Worm (Caenorhabditis elegans) whole organism, young adult: Measurements from ENCODE around the gene ceh-48.

Source experiments
- B0261.1 ChIP-seq: sonication (generic microtip); optimal IDR thresholded peaks from 2 replicates; lab custom pipeline; 2016; ENCODE audit warnings: mild to moderate bottlenecking, missing genetic modification characterization, moderate library complexity, missing compliant biosample characterization
- C06A6.2 ChIP-seq: fragments of 200-800 bp; sonication (Bioruptor generic); conservative IDR thresholded peaks from 2 replicates; pipeline ENCODE4 v1.3.6; 2022; ENCODE audit warnings: missing genetic modification characterization, missing compliant biosample characterization
- C17E4.6 ChIP-seq: fragments of 200-800 bp; sonication (Bioruptor generic); IDR thresholded peaks from 2 replicates; pipeline ENCODE4 v1.3.6; 2022; ENCODE audit warnings: missing genetic modification reagents, missing genetic modification characterization, missing compliant biosample characterization
- F10E7.11 ChIP-seq: sonication (generic microtip); optimal IDR thresholded peaks from 2 replicates; lab custom pipeline; 2017; ENCODE audit warnings: mild to moderate bottlenecking, missing genetic modification characterization, moderate library complexity, missing compliant biosample characterization
- F23B12.7 ChIP-seq: sonication (generic microtip); optimal IDR thresholded peaks from 2 replicates; lab custom pipeline; 2017; ENCODE audit warnings: missing genetic modification characterization, mild to moderate bottlenecking, missing compliant biosample characterization, antibody characterized with exemption, moderate library complexity; ENCODE audit not compliant: insufficient read depth
- F39B2.1 ChIP-seq: fragments of 200-800 bp; sonication (Bioruptor generic); IDR thresholded peaks from 2 replicates; pipeline ENCODE4 v1.3.6; 2022; ENCODE audit warnings: missing genetic modification reagents, missing genetic modification characterization, missing compliant biosample characterization
- F52B5.7 ChIP-seq: sonication (generic microtip); optimal IDR thresholded peaks from 2 replicates; lab custom pipeline; 2016; ENCODE audit warnings: mild to moderate bottlenecking, missing genetic modification characterization, missing compliant biosample characterization
- F55B11.4 ChIP-seq: sonication (generic microtip); optimal IDR thresholded peaks from 2 replicates; lab custom pipeline; 2016; ENCODE audit warnings: missing compliant biosample characterization, missing genetic modification characterization, borderline replicate concordance; ENCODE audit not compliant: insufficient read depth
- F57C9.4 ChIP-seq: sonication (generic microtip); optimal IDR thresholded peaks from 2 replicates; lab custom pipeline; 2017; ENCODE audit warnings: mild to moderate bottlenecking, missing genetic modification characterization, missing compliant biosample characterization
- T07F8.4 ChIP-seq: sonication (generic microtip); optimal IDR thresholded peaks from 2 replicates; lab custom pipeline; 2016; ENCODE audit warnings: mild to moderate bottlenecking, missing genetic modification characterization, moderate library complexity, missing compliant biosample characterization
- Y53G8AR.9 ChIP-seq: fragments of 200-800 bp; sonication (Bioruptor generic); conservative IDR thresholded peaks from 2 replicates; pipeline ENCODE4 v1.3.6; 2022; ENCODE audit warnings: missing genetic modification reagents, missing genetic modification characterization, missing compliant biosample characterization
- Y56A3A.18 ChIP-seq: fragments of 200-800 bp; sonication (Bioruptor generic); IDR thresholded peaks from 2 replicates; pipeline ENCODE4 v1.3.6; 2022; ENCODE audit warnings: missing genetic modification reagents, missing genetic modification characterization, missing compliant biosample characterization
- attf-6 ChIP-seq: fragments of 200-800 bp; sonication (Bioruptor generic); IDR thresholded peaks from 2 replicates; pipeline ENCODE4 v1.3.6; 2022; ENCODE audit warnings: missing genetic modification reagents, missing genetic modification characterization, missing compliant biosample characterization
- ceh-40 ChIP-seq: fragments of 200-800 bp; sonication (Bioruptor generic); IDR thresholded peaks from 2 replicates; pipeline ENCODE4 v1.3.6; 2022; ENCODE audit warnings: missing genetic modification characterization, missing compliant biosample characterization
- ceh-58 ChIP-seq: fragments of 200-800 bp; sonication (Bioruptor generic); IDR thresholded peaks from 2 replicates; pipeline ENCODE4 v1.3.6; 2022; ENCODE audit warnings: missing genetic modification characterization, missing compliant biosample characterization
- die-1 ChIP-seq: sonication (generic microtip); optimal IDR thresholded peaks from 2 replicates; lab custom pipeline; 2016; ENCODE audit warnings: missing genotype, mild to moderate bottlenecking, missing genetic modification characterization, missing compliant biosample characterization
- dox-1 ChIP-seq: fragments of 200-800 bp; sonication (Bioruptor generic); IDR thresholded peaks from 2 replicates; pipeline ENCODE4 v1.3.6; 2022; ENCODE audit warnings: missing genetic modification reagents, missing genetic modification characterization, missing compliant biosample characterization
- dpff-1 ChIP-seq: sonication (generic microtip); optimal IDR thresholded peaks from 2 replicates; lab custom pipeline; 2017; ENCODE audit warnings: mild to moderate bottlenecking, missing genetic modification characterization, missing compliant biosample characterization
- dpl-1 ChIP-seq: fragments of 150-350 bp; optimal IDR thresholded peaks from 2 replicates; lab custom pipeline; 2014; ENCODE audit warnings: missing biosample characterization, missing genetic modification reagents, missing genetic modification characterization
- egrh-3 ChIP-seq: fragments of 200-800 bp; sonication (Bioruptor generic); IDR thresholded peaks from 2 replicates; pipeline ENCODE4 v1.3.6; 2022; ENCODE audit warnings: missing genetic modification reagents, missing genetic modification characterization, missing compliant biosample characterization
- fkh-3 ChIP-seq: sonication (generic microtip); optimal IDR thresholded peaks from 2 replicates; lab custom pipeline; 2016; ENCODE audit warnings: mild to moderate bottlenecking, missing genetic modification characterization, missing compliant biosample characterization
- let-526 ChIP-seq: fragments of 200-800 bp; sonication (Bioruptor generic); IDR thresholded peaks from 2 replicates; pipeline ENCODE4 v1.3.6; 2022; ENCODE audit warnings: missing genetic modification reagents, missing genetic modification characterization, missing compliant biosample characterization
- lin-40 ChIP-seq: sonication (generic microtip); optimal IDR thresholded peaks from 2 replicates; lab custom pipeline; 2016; ENCODE audit warnings: missing genetic modification characterization, mild to moderate bottlenecking, missing compliant biosample characterization, missing genotype, missing genetic modification reagents
- madf-10 ChIP-seq: sonication (generic microtip); optimal IDR thresholded peaks from 2 replicates; lab custom pipeline; 2016; ENCODE audit warnings: mild to moderate bottlenecking, missing genetic modification characterization, missing compliant biosample characterization
- madf-3 ChIP-seq: fragments of 200-800 bp; sonication (Bioruptor generic); IDR thresholded peaks from 2 replicates; pipeline ENCODE4 v1.3.6; 2022; ENCODE audit warnings: missing genetic modification reagents, missing genetic modification characterization, missing compliant biosample characterization
- madf-6 ChIP-seq: fragments of 200-800 bp; sonication (Bioruptor generic); IDR thresholded peaks from 2 replicates; pipeline ENCODE4 v1.3.6; 2022; ENCODE audit warnings: missing genetic modification reagents, missing genetic modification characterization, missing compliant biosample characterization
- mcd-1 ChIP-seq: fragments of 200-800 bp; sonication (Bioruptor generic); IDR thresholded peaks from 2 replicates; pipeline ENCODE4 v1.3.6; 2022; ENCODE audit warnings: missing genetic modification reagents, missing genetic modification characterization, missing compliant biosample characterization
- nhr-179 ChIP-seq: sonication (generic microtip); optimal IDR thresholded peaks from 2 replicates; lab custom pipeline; 2016; ENCODE audit warnings: mild to moderate bottlenecking, missing genetic modification characterization, missing compliant biosample characterization
- nhr-80 ChIP-seq: sonication (generic microtip); optimal IDR thresholded peaks from 2 replicates; lab custom pipeline; 2016; ENCODE audit warnings: missing genetic modification characterization, missing compliant biosample characterization
- rec-8 ChIP-seq, 2 experiments: sonication (generic microtip); optimal IDR thresholded peaks; 2 replicates each; lab custom pipeline; 2016; ENCODE audit warnings: mild to moderate bottlenecking in 2 of 2, missing genetic modification characterization in 2 of 2, missing genetic modification reagents in 2 of 2, missing genotype in 2 of 2, missing biosample characterization in 1 of 2, missing compliant biosample characterization in 1 of 2, moderate library complexity in 1 of 2
- snpc-1.1 ChIP-seq: sonication (generic microtip); optimal IDR thresholded peaks from 2 replicates; lab custom pipeline; 2017; ENCODE audit warnings: missing genetic modification characterization, mild to moderate bottlenecking, missing compliant biosample characterization, antibody characterized with exemption, moderate library complexity, missing genotype, missing genetic modification reagents; ENCODE audit not compliant: insufficient read depth
- snpc-3.4 ChIP-seq: sonication (generic microtip); optimal IDR thresholded peaks from 2 replicates; lab custom pipeline; 2017; ENCODE audit warnings: missing genetic modification characterization, mild to moderate bottlenecking, missing compliant biosample characterization, antibody characterized with exemption, moderate library complexity, missing genotype, missing genetic modification reagents
- snpc-4 ChIP-seq, 5 experiments: fragments of 150-350 bp in 1 of 5; sonication (generic microtip) in 4 of 5; optimal IDR thresholded peaks; 2 replicates each; lab custom pipeline; 2014 to 2018; ENCODE audit warnings: missing genetic modification characterization in 5 of 5, missing biosample characterization in 3 of 5, antibody characterized with exemption in 2 of 5, mild to moderate bottlenecking in 2 of 5, missing compliant biosample characterization in 2 of 5, missing genotype in 2 of 5, moderate library complexity in 2 of 5, missing genetic modification reagents in 1 of 5
- somi-1 ChIP-seq: fragments of 200-800 bp; sonication (Bioruptor generic); optimal IDR thresholded peaks from 2 replicates; lab custom pipeline; 2018; ENCODE audit warnings: mild to moderate bottlenecking, missing genetic modification characterization, missing compliant biosample characterization
- tbp1 ChIP-seq: fragments of 200-800 bp; sonication (Bioruptor generic); optimal IDR thresholded peaks from 2 replicates; lab custom pipeline; 2018; ENCODE audit warnings: mild to moderate bottlenecking, missing genetic modification characterization, missing compliant biosample characterization
- zfh-2 ChIP-seq: fragments of 200-800 bp; sonication (Bioruptor generic); conservative IDR thresholded peaks from 2 replicates; pipeline ENCODE4 v1.3.6; 2022; ENCODE audit warnings: missing genetic modification reagents, missing genetic modification characterization, missing compliant biosample characterization
- zim-3 ChIP-seq: sonication (generic microtip); optimal IDR thresholded peaks from 2 replicates; lab custom pipeline; 2017; ENCODE audit warnings: mild to moderate bottlenecking, missing genetic modification characterization, moderate library complexity, missing compliant biosample characterization
- ztf-22 ChIP-seq: fragments of 200-800 bp; sonication (Bioruptor generic); optimal IDR thresholded peaks from 2 replicates; lab custom pipeline; 2018; ENCODE audit warnings: mild to moderate bottlenecking, missing genetic modification characterization, moderate library complexity, missing compliant biosample characterization

ceh-48 gene

DNA sequence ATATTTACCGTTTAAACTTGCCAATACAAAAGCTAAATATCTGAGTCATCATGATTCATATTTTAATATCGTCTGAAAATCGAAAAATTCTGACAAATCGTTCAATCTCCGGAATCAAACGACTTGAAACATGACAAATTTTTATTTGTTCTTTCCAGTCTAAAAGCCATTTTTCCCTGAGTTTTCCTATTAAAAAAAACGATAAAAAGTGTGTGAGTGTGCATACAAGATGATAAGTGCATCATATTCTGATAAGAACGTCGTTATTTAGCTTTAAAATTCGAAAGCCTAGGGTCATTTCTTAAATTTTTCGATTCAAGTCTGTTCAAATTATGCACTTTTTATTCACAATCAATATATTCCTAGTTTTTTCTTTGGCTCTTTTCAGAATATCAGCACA, 18.0 kb downstream of the ceh-48 start, which contains the start of gene H20E11.1:
Gene H20E11.1 (plus strand): TSS at position 244 of the 400 bp plus-strand sequence.
- no peak for TF ChIP-seq tbp1 (GFP tag; lab: Kevin White, UChicago)
- peak; percentile 29 for TF ChIP-seq nhr-80 (tag; lab: Kevin White, UChicago)

DNA sequence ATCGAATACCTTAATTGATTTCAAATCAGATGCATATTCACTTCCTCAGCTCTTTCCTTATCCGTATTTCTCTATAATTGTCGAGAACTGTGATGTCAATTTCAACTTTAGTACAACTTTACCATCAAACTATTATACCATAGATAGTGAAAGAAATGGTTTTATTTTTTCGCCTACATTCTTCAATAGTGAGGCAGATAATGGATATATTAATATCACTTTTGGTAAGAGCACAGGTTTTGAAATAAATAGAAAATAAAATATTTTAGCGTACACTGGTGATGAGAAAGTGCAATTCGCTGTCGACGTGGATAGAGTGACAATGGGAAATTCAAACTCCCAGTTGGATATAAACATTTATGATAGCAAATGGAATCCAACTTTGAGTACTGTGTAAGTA, 20.3 kb downstream of the ceh-48 start:
- TF ChIP-seq Y53G8AR.9 (GFP tag; lab: Robert Waterston, UW) (no peak), T07F8.4 (tag; lab: Kevin White, UChicago) (no peak), F55B11.4 (tag; lab: Kevin White, UChicago) (no peak), ztf-22 (GFP tag; lab: Kevin White, UChicago) (no peak), snpc-4 (GFP tag; optimal IDR thresholded peaks at IDR 0.05; lab: Kevin White, UChicago) (no peak), snpc-4 (tag; optimal IDR thresholded peaks at IDR 0.05; lab: Kevin White, UChicago) (no peak), F39B2.1 (no peak), let-526 (GFP tag; lab: Robert Waterston, UW) (no peak), C17E4.6 (GFP tag; lab: Robert Waterston, UW) (no peak), madf-6 (GFP tag; lab: Robert Waterston, UW) (no peak), nhr-179 (tag; lab: Kevin White, UChicago) (no peak), ceh-40 (no peak), snpc-3.4 (no peak), Y56A3A.18 (GFP tag; lab: Robert Waterston, UW) (no peak), die-1 (tag; lab: Kevin White, UChicago) (no peak), F23B12.7 (tag; lab: Kevin White, UChicago) (no peak), ceh-58 (GFP tag; lab: Robert Waterston, UW) (no peak), attf-6 (GFP tag; lab: Robert Waterston, UW) (no peak), lin-40 (no peak), F10E7.11 (tag; lab: Kevin White, UChicago) (no peak)

ce11 chrIV:6833617-6834016, 21.7 kb downstream of the ceh-48 start:
- TF ChIP-seq zfh-2, result no peak
- no peak for TF ChIP-seq F10E7.11 (tag; lab: Kevin White, UChicago)
- no peak for TF ChIP-seq F55B11.4 (tag; lab: Kevin White, UChicago)
- no peak for TF ChIP-seq rec-8 (tag; optimal IDR thresholded peaks at IDR 0.05; lab: Kevin White, UChicago)
- no peak for TF ChIP-seq somi-1 (GFP tag; lab: Kevin White, UChicago)
- TF ChIP-seq B0261.1 (tag; lab: Kevin White, UChicago), result no peak
- TF ChIP-seq snpc-1.1 (tag; lab: Kevin White, UChicago), result no peak
- TF ChIP-seq dpl-1 (GFP tag; lab: Kevin White, UChicago), result no peak
- no peak for TF ChIP-seq C06A6.2 (GFP tag; lab: Robert Waterston, UW)
- TF ChIP-seq madf-6 (GFP tag; lab: Robert Waterston, UW), result no peak
- TF ChIP-seq dpff-1 (tag; lab: Kevin White, UChicago), result no peak
- no peak for TF ChIP-seq F52B5.7 (tag; lab: Kevin White, UChicago)
- no peak for TF ChIP-seq madf-3
- TF ChIP-seq mcd-1 (GFP tag; lab: Robert Waterston, UW), result no peak
- TF ChIP-seq fkh-3 (tag; lab: Kevin White, UChicago), result no peak

- no peak for TF ChIP-seq madf-10
- TF ChIP-seq zim-3, result no peak
- no peak for TF ChIP-seq egrh-3
- TF ChIP-seq mcd-1 (GFP tag; lab: Robert Waterston, UW), result no peak
- TF ChIP-seq dox-1 (GFP tag; lab: Robert Waterston, UW), result no peak
- TF ChIP-seq die-1 (tag; lab: Kevin White, UChicago), result no peak
- no peak for TF ChIP-seq F57C9.4
- TF ChIP-seq rec-8 (tag; optimal IDR thresholded peaks at IDR 0.05; lab: Kevin White, UChicago), result no peak
Measured at ce11 chrIV:6834705-6835104, 22.8 kb downstream of the ceh-48 start.
